Fruit fly (Drosophila melanogaster) whole organism, embryonic: Measurements from ENCODE around the gene CG13653.

Experiments
- Aef1 ChIP-seq: fragments of 200-800 bp; sonication (Bioruptor generic); IDR thresholded peaks from 3 replicates; pipeline ENCODE4 v1.3.6; 2022; ENCODE audit warnings: missing biosample characterization, missing genetic modification characterization
- Atf3 ChIP-seq: fragments of 200-800 bp; sonication (Bioruptor generic); optimal IDR thresholded peaks from 3 replicates; lab custom pipeline; 2016; ENCODE audit warnings: missing biosample characterization, missing genetic modification characterization
- B-H1 ChIP-seq: fragments of 200-800 bp; sonication (Bioruptor generic); IDR thresholded peaks from 3 replicates; pipeline ENCODE4 v1.3.6; 2022; ENCODE audit warnings: missing biosample characterization, missing genetic modification characterization
- CG10209 ChIP-seq: fragments of 200-800 bp; sonication (Bioruptor generic); optimal IDR thresholded peaks from 3 replicates; lab custom pipeline; 2017; ENCODE audit warnings: missing biosample characterization, mild to moderate bottlenecking, missing genetic modification characterization, missing genetic modification reagents
- CG10431 ChIP-seq: fragments of 200-800 bp; sonication (Bioruptor generic); optimal IDR thresholded peaks from 3 replicates; lab custom pipeline; 2018; ENCODE audit warnings: missing biosample characterization, mild to moderate bottlenecking, missing genetic modification characterization
- CG11504 ChIP-seq: fragments of 200-800 bp; sonication (Bioruptor generic); optimal IDR thresholded peaks from 3 replicates; lab custom pipeline; 2019; ENCODE audit warnings: missing biosample characterization, mild to moderate bottlenecking, missing genetic modification characterization, moderate library complexity
- CG11695 ChIP-seq: fragments of 200-800 bp; sonication (Bioruptor generic); IDR thresholded peaks from 3 replicates; pipeline ENCODE4 v1.3.6; 2022; ENCODE audit warnings: missing biosample characterization, missing genetic modification characterization
- CG12744 ChIP-seq: fragments of 200-800 bp; sonication (Bioruptor generic); optimal IDR thresholded peaks from 2 replicates; lab custom pipeline; 2016; ENCODE audit warnings: missing biosample characterization, missing genetic modification characterization
- CG13287 ChIP-seq: fragments of 200-800 bp; sonication (Bioruptor generic); IDR thresholded peaks from 2 replicates; pipeline ENCODE4 v1.3.6; 2022; ENCODE audit warnings: missing biosample characterization, missing genetic modification characterization; ENCODE audit not compliant: partially characterized antibody
- CG1603 ChIP-seq: fragments of 200-800 bp; sonication (Bioruptor generic); optimal IDR thresholded peaks from 2 replicates; lab custom pipeline; 2019; ENCODE audit warnings: missing biosample characterization, mild to moderate bottlenecking, missing genetic modification characterization, moderate library complexity
- CG2202 ChIP-seq: fragments of 200-800 bp; sonication (Bioruptor generic); optimal IDR thresholded peaks from 2 replicates; lab custom pipeline; 2018; ENCODE audit warnings: missing biosample characterization, mild to moderate bottlenecking, missing genetic modification characterization
- CG34422 ChIP-seq: fragments of 200-800 bp; sonication (Bioruptor generic); IDR thresholded peaks from 3 replicates; pipeline ENCODE4 v1.3.6; 2022; ENCODE audit warnings: missing biosample characterization, missing genetic modification characterization
- CG4282 ChIP-seq: fragments of 200-800 bp; sonication (Bioruptor generic); optimal IDR thresholded peaks from 2 replicates; lab custom pipeline; 2016; ENCODE audit warnings: missing biosample characterization, missing genetic modification characterization
- CG4328 ChIP-seq: fragments of 200-800 bp; sonication (Bioruptor generic); optimal IDR thresholded peaks from 3 replicates; lab custom pipeline; 2017; ENCODE audit warnings: missing biosample characterization, missing genetic modification reagents, missing genetic modification characterization
- CG4404 ChIP-seq: fragments of 200-800 bp; sonication (Bioruptor generic); IDR thresholded peaks from 2 replicates; pipeline ENCODE4 v1.3.6; 2022; ENCODE audit warnings: missing biosample characterization, missing genetic modification characterization
- CG5180 ChIP-seq: fragments of 200-800 bp; sonication (Bioruptor generic); optimal IDR thresholded peaks from 3 replicates; lab custom pipeline; 2017; ENCODE audit warnings: missing biosample characterization, missing genetic modification characterization, mild to moderate bottlenecking, moderate library complexity, missing genetic modification reagents
- CG6683 ChIP-seq: fragments of 200-800 bp; sonication (Bioruptor generic); optimal IDR thresholded peaks from 2 replicates; lab custom pipeline; 2017; ENCODE audit warnings: missing biosample characterization, mild to moderate bottlenecking, missing genetic modification characterization, missing genetic modification reagents
- CG7786 ChIP-seq: fragments of 200-800 bp; sonication (Bioruptor generic); optimal IDR thresholded peaks from 2 replicates; lab custom pipeline; 2016; ENCODE audit warnings: missing biosample characterization, missing genetic modification characterization
- CG8290 ChIP-seq, 3 experiments: fragments of 200-800 bp; sonication (Bioruptor generic); optimal IDR thresholded peaks; 2 replicates each; lab custom pipeline; 2016 to 2019; ENCODE audit warnings: missing biosample characterization in 3 of 3, missing genetic modification characterization in 3 of 3, mild to moderate bottlenecking in 2 of 3, moderate library complexity in 1 of 3
- CTCF ChIP-seq: fragments of 200-800 bp; sonication (Bioruptor generic); optimal IDR thresholded peaks from 2 replicates; lab custom pipeline; 2017; ENCODE audit warnings: missing biosample characterization, mild to moderate bottlenecking, missing genetic modification characterization, moderate library complexity
- Dp ChIP-seq: fragments of 200-800 bp; sonication (Bioruptor generic); optimal IDR thresholded peaks from 2 replicates; lab custom pipeline; 2018; ENCODE audit warnings: missing biosample characterization, mild to moderate bottlenecking, missing genetic modification characterization, moderate library complexity
- Drgx ChIP-seq: fragments of 200-800 bp; sonication (Bioruptor generic); IDR thresholded peaks from 2 replicates; pipeline ENCODE4 v1.3.6; 2022; ENCODE audit warnings: missing biosample characterization, missing genetic modification characterization
- Fer2 ChIP-seq: fragments of 200-800 bp; sonication (Bioruptor generic); optimal IDR thresholded peaks from 2 replicates; lab custom pipeline; 2018; ENCODE audit warnings: missing biosample characterization, mild to moderate bottlenecking, missing genetic modification characterization, moderate library complexity
- MBD-R2 ChIP-seq: fragments of 200-800 bp; sonication (Bioruptor generic); IDR thresholded peaks from 2 replicates; pipeline ENCODE4 v1.3.6; 2022; ENCODE audit warnings: missing biosample characterization, missing genetic modification characterization
- Mad ChIP-seq: fragments of 200-800 bp; sonication (Bioruptor generic); optimal IDR thresholded peaks from 2 replicates; lab custom pipeline; 2016; ENCODE audit warnings: missing biosample characterization, missing genetic modification characterization
- Oaz ChIP-seq: fragments of 200-800 bp; sonication (Bioruptor generic); IDR thresholded peaks from 2 replicates; pipeline ENCODE4 v1.3.6; 2022; ENCODE audit warnings: missing biosample characterization, missing genetic modification characterization
- Poxn ChIP-seq: fragments of 200-800 bp; sonication (Bioruptor generic); IDR thresholded peaks from 2 replicates; pipeline ENCODE4 v1.3.6; 2022; ENCODE audit warnings: missing biosample characterization, missing genetic modification characterization
- Ravus ChIP-seq: fragments of 200-800 bp; sonication (Bioruptor generic); IDR thresholded peaks from 2 replicates; pipeline ENCODE4 v1.3.6; 2022; ENCODE audit warnings: missing biosample characterization, missing genetic modification characterization
- Side ChIP-seq: fragments of 200-800 bp; sonication (Bioruptor generic); optimal IDR thresholded peaks from 2 replicates; lab custom pipeline; 2016; ENCODE audit warnings: missing biosample characterization, missing genetic modification characterization
- Sox100B ChIP-seq: fragments of 200-800 bp; sonication (Bioruptor generic); optimal IDR thresholded peaks from 3 replicates; lab custom pipeline; 2018; ENCODE audit warnings: missing biosample characterization, mild to moderate bottlenecking, missing genetic modification characterization
- Sry-δ ChIP-seq: fragments of 200-800 bp; sonication (Bioruptor generic); optimal IDR thresholded peaks from 2 replicates; lab custom pipeline; 2016; ENCODE audit warnings: missing biosample characterization, missing genetic modification characterization
- bowl ChIP-seq: fragments of 200-800 bp; sonication (Bioruptor generic); IDR thresholded peaks from 2 replicates; pipeline ENCODE4 v1.3.6; 2022; ENCODE audit warnings: missing biosample characterization, missing genetic modification characterization
- cad ChIP-seq: fragments of >200 bp; optimal IDR thresholded peaks from 2 replicates; lab custom pipeline; 2017; ENCODE audit warnings: missing biosample characterization, missing genetic modification characterization
- chif ChIP-seq, 2 experiments: fragments of 200-800 bp; sonication (Bioruptor generic); optimal IDR thresholded peaks; 3 replicates each; lab custom pipeline; 2016; ENCODE audit warnings: missing biosample characterization in 2 of 2, missing genetic modification characterization in 2 of 2
- ci ChIP-seq: fragments of 200-800 bp; sonication (Bioruptor generic); IDR thresholded peaks from 3 replicates; pipeline ENCODE4 v1.3.6; 2022; ENCODE audit warnings: missing biosample characterization, missing genetic modification characterization
- dimm ChIP-seq: fragments of 200-800 bp; sonication (Bioruptor generic); IDR thresholded peaks from 2 replicates; pipeline ENCODE4 v1.3.6; 2022; ENCODE audit warnings: missing biosample characterization, missing genetic modification characterization
- eve ChIP-seq, 2 experiments: fragments of >200 bp; optimal IDR thresholded peaks; 2 replicates each; lab custom pipeline; 2017; ENCODE audit warnings: missing biosample characterization in 2 of 2, missing genetic modification characterization in 2 of 2
- eyg ChIP-seq: fragments of 200-800 bp; sonication (Bioruptor generic); optimal IDR thresholded peaks from 3 replicates; lab custom pipeline; 2016; ENCODE audit warnings: missing biosample characterization, missing genetic modification characterization
- ftz-f1 ChIP-seq: fragments of 200-800 bp; sonication (Bioruptor generic); optimal IDR thresholded peaks from 2 replicates; lab custom pipeline; 2016; ENCODE audit warnings: missing biosample characterization, missing genetic modification characterization
- gem ChIP-seq: fragments of 200-800 bp; sonication (Bioruptor generic); optimal IDR thresholded peaks from 2 replicates; lab custom pipeline; 2019; ENCODE audit warnings: missing biosample characterization, mild to moderate bottlenecking, missing genetic modification characterization, moderate library complexity
- ind ChIP-seq: fragments of 200-800 bp; sonication (Bioruptor generic); optimal IDR thresholded peaks from 3 replicates; lab custom pipeline; 2016; ENCODE audit warnings: missing biosample characterization, missing genetic modification characterization
- kay ChIP-seq: fragments of 200-800 bp; sonication (Bioruptor generic); optimal IDR thresholded peaks from 2 replicates; lab custom pipeline; 2016; ENCODE audit warnings: missing biosample characterization, missing genetic modification characterization
- lilli ChIP-seq: fragments of 200-800 bp; sonication (Bioruptor generic); optimal IDR thresholded peaks from 3 replicates; lab custom pipeline; 2016; ENCODE audit warnings: missing biosample characterization, missing genetic modification characterization
- nau ChIP-seq: fragments of 200-800 bp; sonication (Bioruptor generic); optimal IDR thresholded peaks from 3 replicates; lab custom pipeline; 2017; ENCODE audit warnings: missing biosample characterization, mild to moderate bottlenecking, missing genetic modification characterization, missing genetic modification reagents
- nmo ChIP-seq: fragments of 200-800 bp; sonication (Bioruptor generic); optimal IDR thresholded peaks from 2 replicates; lab custom pipeline; 2018; ENCODE audit warnings: missing biosample characterization, mild to moderate bottlenecking, missing genetic modification characterization, moderate library complexity
- org-1 ChIP-seq: fragments of 200-800 bp; sonication (Bioruptor generic); optimal IDR thresholded peaks from 2 replicates; lab custom pipeline; 2017; ENCODE audit warnings: missing biosample characterization, missing genetic modification characterization
- pros ChIP-seq: fragments of 200-800 bp; sonication (Bioruptor generic); optimal IDR thresholded peaks from 3 replicates; lab custom pipeline; 2019; ENCODE audit warnings: missing biosample characterization, mild to moderate bottlenecking, missing genetic modification characterization, moderate library complexity
- rib ChIP-seq: fragments of 200-800 bp; sonication (Bioruptor generic); IDR thresholded peaks from 2 replicates; pipeline ENCODE4 v1.3.6; 2022; ENCODE audit warnings: missing biosample characterization, missing genetic modification characterization
- sd ChIP-seq: fragments of 200-800 bp; sonication (Bioruptor generic); optimal IDR thresholded peaks from 3 replicates; lab custom pipeline; 2018; ENCODE audit warnings: missing biosample characterization, mild to moderate bottlenecking, missing genetic modification characterization, moderate library complexity
- sob ChIP-seq: fragments of 200-800 bp; sonication (Bioruptor generic); IDR thresholded peaks from 2 replicates; pipeline ENCODE4 v1.3.6; 2022; ENCODE audit warnings: missing biosample characterization, missing genetic modification characterization
- toy ChIP-seq: fragments of 200-800 bp; sonication (Bioruptor generic); IDR thresholded peaks from 2 replicates; pipeline ENCODE4 v1.3.6; 2022; ENCODE audit warnings: missing biosample characterization, missing genetic modification characterization

CG13653 gene

dm6 chr3R:25207405-25208003 lies 12.2 kb downstream of the CG13653 start (continued):
- TF ChIP-seq CG4328 = peak; percentile 56
- TF ChIP-seq CG10431 = peak; percentile 41
- no peak for TF ChIP-seq toy (GFP tag; lab: Robert Waterston, UW)
- TF ChIP-seq Aef1 = peak; percentile 63
- peak; percentile 88 for TF ChIP-seq gem (tag; lab: Kevin White, UChicago)
- peak; percentile 59 for TF ChIP-seq ind (GFP tag; lab: Kevin White, UChicago)
- TF ChIP-seq CG2202 = peak; percentile 45
- TF ChIP-seq CG5180 (GFP tag; lab: Kevin White, UChicago) = peak; percentile 63
- peak in 1 of 2 experiments; percentile 56 for TF ChIP-seq chif (GFP tag; optimal IDR thresholded peaks at IDR 0.05; lab: Kevin White, UChicago)
- TF ChIP-seq Poxn = no peak
- no peak for TF ChIP-seq CG4282
- TF ChIP-seq Ravus = no peak; the same call in 1 of the 2 replicates
- TF ChIP-seq CG11695 = peak; percentile 86
- peak; percentile 62 for TF ChIP-seq nau (GFP tag; lab: Kevin White, UChicago)
- TF ChIP-seq MBD-R2 = 0 out of 2 replicates have a peak, but pooled peaks have one; percentile 14
- TF ChIP-seq CTCF (GFP tag; lab: Kevin White, UChicago) = no peak
- peak; percentile 32 for TF ChIP-seq sd
- TF ChIP-seq ftz-f1 (GFP tag; lab: Kevin White, UChicago) = no peak
- peak; percentile 21 for TF ChIP-seq CG6683 (GFP tag; lab: Kevin White, UChicago)
- peak; percentile 50 for TF ChIP-seq Oaz (GFP tag; lab: Robert Waterston, UW)
- peak; percentile 26 for TF ChIP-seq CG8290 (GFP tag; optimal IDR thresholded peaks at IDR 0.05; lab: Kevin White, UChicago)
- TF ChIP-seq CG8290 (tag; optimal IDR thresholded peaks at IDR 0.05; lab: Kevin White, UChicago) = peak in 1 of 2 experiments; percentile 39
- TF ChIP-seq CG34422 (GFP tag; lab: Robert Waterston, UW) = peak; percentile 58; the same call in 1 of the 3 replicates
- TF ChIP-seq kay (GFP tag; lab: Kevin White, UChicago) = peak; percentile 10
- no peak for TF ChIP-seq bowl
- no peak for TF ChIP-seq Sry-δ
- peak; percentile 31 for TF ChIP-seq pros
- TF ChIP-seq Dp (GFP tag; lab: Kevin White, UChicago) = no peak
- TF ChIP-seq Atf3 (GFP tag; lab: Kevin White, UChicago) = no peak
- no peak for TF ChIP-seq cad (GFP tag; lab: Kevin White, UChicago)
- peak; percentile 47 for TF ChIP-seq Mad (GFP tag; lab: Kevin White, UChicago)
- TF ChIP-seq org-1 (GFP tag; lab: Kevin White, UChicago) = peak; percentile 53
- peak; percentile 88 for TF ChIP-seq Drgx
- TF ChIP-seq eyg (GFP tag; lab: Kevin White, UChicago) = no peak
- TF ChIP-seq B-H1 (GFP tag; lab: Robert Waterston, UW) = peak; percentile 56
- TF ChIP-seq CG12744 (GFP tag; lab: Kevin White, UChicago) = peak; percentile 30
- peak; percentile 61 for TF ChIP-seq CG1603 (tag; lab: Kevin White, UChicago)
- peak in 1 of 2 experiments; percentile 85 for TF ChIP-seq eve (GFP tag; optimal IDR thresholded peaks at IDR 0.05; lab: Kevin White, UChicago)
- peak; percentile 66 for TF ChIP-seq sob
- peak; percentile 72 for TF ChIP-seq CG10209 (GFP tag; lab: Kevin White, UChicago)
- no peak for TF ChIP-seq rib (GFP tag; lab: Robert Waterston, UW)
- TF ChIP-seq Side (GFP tag; lab: Kevin White, UChicago) = peak; percentile 33
- peak; percentile 66 for TF ChIP-seq lilli
- peak; percentile 83 for TF ChIP-seq nmo (GFP tag; lab: Kevin White, UChicago)
- TF ChIP-seq Fer2 (tag; lab: Kevin White, UChicago) = peak; percentile 19
- peak; percentile 86 for TF ChIP-seq CG11504 (tag; lab: Kevin White, UChicago)
- TF ChIP-seq CG4404 (GFP tag; lab: Robert Waterston, UW) = peak; percentile 59
- no peak for TF ChIP-seq dimm (GFP tag; lab: Robert Waterston, UW)
- peak; percentile 41 for TF ChIP-seq CG7786 (GFP tag; lab: Kevin White, UChicago)
- TF ChIP-seq CG13287 = no peak
- peak; percentile 83 for TF ChIP-seq Sox100B
- TF ChIP-seq ci (GFP tag; lab: Robert Waterston, UW) = peak; percentile 81
